Fruit fly (Drosophila melanogaster) whole organism: ENCODE data around the gene Rip11.

Experiments used
- CG8478 ChIP-seq: fragments of >200 bp; optimal IDR thresholded peaks from 2 replicates; lab custom pipeline; 2018; ENCODE audit warnings: inconsistent platforms
- Dll ChIP-seq: fragments of >200 bp; optimal IDR thresholded peaks from 2 replicates; lab custom pipeline; 2017
- EcR ChIP-seq, 2 experiments: fragments of >200 bp; optimal IDR thresholded peaks; 2 replicates each; lab custom pipeline; 2017; ENCODE audit warnings: missing biosample characterization in 2 of 2, missing genetic modification characterization in 2 of 2, missing genetic modification reagents in 2 of 2
- pan ChIP-seq: fragments of >200 bp; optimal IDR thresholded peaks from 2 replicates; lab custom pipeline; 2017
- psq ChIP-seq: fragments of >200 bp; optimal IDR thresholded peaks from 2 replicates; lab custom pipeline; 2017
- usp ChIP-seq: fragments of >200 bp; optimal IDR thresholded peaks from 2 replicates; lab custom pipeline; 2017; ENCODE audit warnings: missing biosample characterization, missing genetic modification characterization, mixed read lengths

Rip11 gene

DNA sequence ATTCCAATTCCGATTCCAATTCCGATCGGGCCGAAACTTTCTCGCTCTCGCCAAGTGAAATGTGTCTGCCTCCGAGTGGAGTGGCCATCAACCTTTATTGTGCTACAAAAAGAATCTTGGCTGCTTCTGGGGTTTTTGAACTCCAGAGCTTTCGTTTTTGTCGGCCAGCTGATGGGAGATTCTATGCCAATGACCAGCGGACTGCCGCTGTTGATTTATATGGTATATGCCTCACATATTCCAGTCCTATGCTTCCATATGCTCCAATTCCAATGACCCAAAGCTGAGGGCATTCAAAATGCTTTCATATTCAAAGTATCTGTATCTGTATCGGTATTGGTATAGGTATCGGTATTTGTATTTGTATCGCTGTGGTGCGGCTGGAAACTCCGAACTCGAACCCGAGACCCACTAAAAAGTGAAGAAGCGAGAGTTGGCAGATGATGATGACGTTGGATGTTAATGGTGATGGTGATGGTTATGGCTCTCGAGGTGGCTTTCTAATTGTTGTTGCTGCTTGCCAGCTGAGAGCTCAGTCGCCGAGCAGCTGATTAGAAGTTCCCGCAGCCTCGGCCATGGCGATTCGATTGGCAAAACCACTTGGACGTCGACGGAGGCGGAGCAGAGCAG lies 25.6 kb upstream of the Rip11 start:
- TF ChIP-seq usp (GFP tag; lab: Kevin White, UChicago) (no peak), psq (no peak), pan (lab: Kevin White, UChicago) (no peak), CG8478 (no peak), Dll (lab: Kevin White, UChicago) (no peak), EcR (GFP tag; optimal IDR thresholded peaks at IDR 0.05; lab: Kevin White, UChicago) (no peak)

DNA sequence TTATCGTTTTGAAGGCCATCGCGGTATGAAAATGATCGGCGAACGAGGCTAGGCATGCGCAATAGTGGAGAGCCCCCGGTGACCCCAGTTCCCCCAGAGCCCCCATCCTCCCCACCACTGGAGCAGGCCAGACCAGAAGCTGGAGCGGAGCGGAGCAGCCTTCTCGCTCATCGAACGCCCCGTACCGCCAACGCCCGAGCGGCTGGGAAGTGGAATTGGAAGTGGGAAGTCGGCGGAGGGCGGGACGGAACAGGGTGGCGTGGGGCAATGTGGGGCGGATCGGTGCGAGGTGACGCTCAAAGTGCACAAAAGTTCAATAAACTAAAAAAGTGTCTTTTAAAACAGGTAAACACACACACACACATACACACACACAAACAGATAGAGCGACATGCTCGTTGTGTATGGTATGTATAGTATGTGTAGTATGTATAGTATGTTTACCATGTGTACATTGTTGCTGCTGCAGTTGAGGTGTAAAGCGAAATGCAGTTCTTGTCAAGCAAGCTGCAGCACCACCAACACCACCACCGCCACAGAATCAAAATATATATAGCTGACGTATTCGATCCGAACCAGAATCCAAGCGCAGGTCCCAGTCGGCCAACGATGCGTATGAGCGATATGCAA lies 24.2 kb upstream of the Rip11 start:
- no peak for TF ChIP-seq pan (lab: Kevin White, UChicago)
- no peak for TF ChIP-seq Dll (lab: Kevin White, UChicago)
- TF ChIP-seq CG8478 = no peak
- TF ChIP-seq EcR (GFP tag; optimal IDR thresholded peaks at IDR 0.05; lab: Kevin White, UChicago) = peak in 1 of 2 experiments; percentile 24
- TF ChIP-seq psq = no peak
- no peak for TF ChIP-seq usp (GFP tag; lab: Kevin White, UChicago)

dm6 chrX:18669811-18670477 lies 22.5 kb upstream of the Rip11 start:
- TF ChIP-seq CG8478 (no peak), psq (no peak), EcR (GFP tag; optimal IDR thresholded peaks at IDR 0.05; lab: Kevin White, UChicago) (no peak), pan (lab: Kevin White, UChicago) (no peak), Dll (lab: Kevin White, UChicago) (no peak), usp (GFP tag; lab: Kevin White, UChicago) (no peak)

- TF ChIP-seq pan (lab: Kevin White, UChicago) (no peak), Dll (lab: Kevin White, UChicago) (no peak), EcR (GFP tag; optimal IDR thresholded peaks at IDR 0.05; lab: Kevin White, UChicago) (no peak), usp (GFP tag; lab: Kevin White, UChicago) (no peak), psq (no peak), CG8478 (no peak)
Observed at dm6 chrX:18668293-18668692, 20.8 kb upstream of the Rip11 start.

DNA sequence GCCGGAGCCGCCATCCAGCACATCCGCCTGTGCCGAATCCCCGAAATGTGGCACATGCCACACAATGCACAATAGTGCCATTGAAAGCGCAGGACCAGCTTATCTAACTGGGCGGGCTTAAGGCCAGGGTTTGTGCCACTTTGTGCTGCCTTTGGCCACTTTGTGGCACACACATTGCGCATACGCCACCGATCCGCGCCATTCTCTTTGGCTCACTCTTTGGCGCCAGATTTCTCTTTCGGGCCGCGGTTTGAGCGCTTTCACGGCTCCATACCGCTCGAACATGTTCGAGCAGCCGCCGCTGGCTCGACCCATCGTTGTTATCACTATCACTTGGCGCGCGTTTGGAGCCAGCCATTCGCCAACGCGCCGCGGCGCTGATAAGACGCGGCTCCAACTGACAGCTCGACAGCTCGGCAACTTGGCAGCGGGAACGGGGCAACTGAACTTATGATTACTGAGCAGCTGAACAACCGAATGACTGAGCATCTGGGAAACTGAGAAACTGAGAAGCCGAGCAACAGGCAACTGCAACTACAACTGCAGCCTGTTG lies 18.3 kb upstream of the Rip11 start:
- TF ChIP-seq Dll (lab: Kevin White, UChicago) = no peak
- TF ChIP-seq psq = no peak
- TF ChIP-seq usp (GFP tag; lab: Kevin White, UChicago) = no peak
- no peak for TF ChIP-seq CG8478
- TF ChIP-seq pan (lab: Kevin White, UChicago) = no peak
- no peak for TF ChIP-seq EcR (GFP tag; optimal IDR thresholded peaks at IDR 0.05; lab: Kevin White, UChicago)

- TF ChIP-seq pan (lab: Kevin White, UChicago) (no peak), Dll (lab: Kevin White, UChicago) (no peak), CG8478 (no peak), usp (GFP tag; lab: Kevin White, UChicago) (no peak), EcR (GFP tag; optimal IDR thresholded peaks at IDR 0.05; lab: Kevin White, UChicago) (no peak), psq (no peak)
Observed at dm6 chrX:18663362-18663761, 15.9 kb upstream of the Rip11 start.

DNA sequence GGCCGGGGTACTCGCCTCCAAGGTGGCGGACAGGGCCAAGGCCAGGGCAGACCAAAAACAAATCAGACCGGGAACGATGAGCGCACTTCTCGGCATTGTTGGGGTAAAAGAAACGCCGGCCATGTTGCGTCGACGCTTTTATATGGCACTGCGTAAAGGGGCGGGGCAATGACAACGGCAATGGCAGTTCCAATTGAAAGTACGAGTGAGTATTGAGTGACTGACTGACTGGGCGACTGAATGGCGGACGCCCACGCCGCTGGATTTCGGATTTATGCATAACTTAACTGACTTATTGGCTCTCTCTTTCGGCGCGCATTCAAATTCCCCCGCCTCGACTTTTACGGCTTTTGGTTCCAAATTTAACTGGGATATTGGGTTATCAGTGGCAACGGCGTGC lies 14.6 kb upstream of the Rip11 start, which contains the start of gene CG6696:
Gene CG6696, minus strand, starts transcription at position 101 of the 400 bp plus-strand sequence.
- no peak for TF ChIP-seq usp (GFP tag; lab: Kevin White, UChicago)
- no peak for TF ChIP-seq psq
- TF ChIP-seq CG8478 = no peak
- TF ChIP-seq Dll (lab: Kevin White, UChicago) = no peak
- no peak for TF ChIP-seq EcR (GFP tag; optimal IDR thresholded peaks at IDR 0.05; lab: Kevin White, UChicago)
- TF ChIP-seq pan (lab: Kevin White, UChicago) = no peak

DNA sequence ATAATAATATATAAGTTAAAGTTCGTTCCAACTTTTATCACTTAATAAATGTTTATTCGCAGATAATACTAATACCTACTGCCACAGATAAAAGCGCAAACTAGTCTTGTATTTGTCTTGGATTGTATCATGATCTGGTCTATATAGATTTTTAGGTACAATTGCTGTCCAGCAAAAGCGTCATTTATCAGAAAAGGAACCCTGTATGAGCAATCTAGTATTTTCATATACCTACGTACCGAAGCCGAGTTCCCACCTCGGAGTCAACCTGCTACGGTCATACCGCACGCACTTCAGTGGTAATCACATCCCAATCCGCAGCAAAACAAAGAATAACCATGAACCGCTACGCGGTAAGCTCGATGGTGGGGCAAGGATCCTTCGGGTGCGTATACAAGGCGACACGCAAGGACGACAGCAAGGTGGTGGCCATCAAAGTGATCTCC lies 10.1 kb upstream of the Rip11 start, which contains the start of gene fu:
Gene fu, plus strand, starts transcription at position 254 of the 446 bp plus-strand sequence.
- TF ChIP-seq psq (no peak), pan (lab: Kevin White, UChicago) (no peak), EcR (GFP tag; optimal IDR thresholded peaks at IDR 0.05; lab: Kevin White, UChicago) (no peak), usp (GFP tag; lab: Kevin White, UChicago) (no peak), CG8478 (no peak), Dll (lab: Kevin White, UChicago) (no peak)

DNA sequence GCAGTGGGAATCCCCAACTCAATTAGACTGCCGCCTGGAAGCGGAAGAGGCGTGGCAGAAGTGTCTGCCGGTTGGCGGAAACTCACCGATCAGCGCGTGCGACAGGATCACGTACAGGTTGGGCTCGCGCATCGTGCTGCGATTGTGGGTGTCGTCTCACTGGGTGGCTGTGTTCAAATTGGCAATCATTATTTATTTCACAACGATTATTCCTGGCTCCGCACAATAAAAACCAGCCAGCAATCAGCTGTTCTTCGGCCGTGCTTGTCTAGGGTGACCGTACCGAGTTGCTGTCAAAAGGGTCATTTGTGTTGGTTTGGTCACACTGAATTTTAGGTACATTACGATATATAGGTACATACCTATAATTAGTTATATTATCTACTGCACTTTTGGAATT lies 9.6 kb upstream of the Rip11 start, which contains the start of gene CG6659:
Gene CG6659, minus strand, starts transcription at position 275 of the 400 bp plus-strand sequence.
- no peak for TF ChIP-seq Dll (lab: Kevin White, UChicago)
- no peak for TF ChIP-seq CG8478
- no peak for TF ChIP-seq psq
- no peak for TF ChIP-seq pan (lab: Kevin White, UChicago)
- no peak for TF ChIP-seq usp (GFP tag; lab: Kevin White, UChicago)
- TF ChIP-seq EcR (GFP tag; optimal IDR thresholded peaks at IDR 0.05; lab: Kevin White, UChicago) = no peak

DNA sequence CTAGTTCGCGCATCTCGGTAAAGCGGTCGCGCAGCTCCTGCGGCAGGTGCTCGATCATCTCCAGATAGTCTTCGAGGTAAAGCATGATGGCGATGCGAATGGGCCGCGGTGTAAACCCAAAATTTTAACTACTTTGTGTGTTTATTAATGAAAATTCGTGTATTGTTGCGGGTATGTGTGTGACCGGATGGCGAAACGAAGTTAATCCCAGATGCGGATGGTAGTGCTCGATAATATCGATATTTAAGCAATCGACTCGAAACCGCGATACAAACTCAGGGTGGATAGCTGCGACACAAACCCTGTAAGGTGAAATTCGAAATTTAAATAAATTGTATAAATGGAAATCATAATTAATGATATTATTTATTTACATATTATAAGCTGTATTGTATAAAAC lies 5.4 kb upstream of the Rip11 start, which contains the start of gene Ing3:
Gene Ing3, minus strand, starts transcription at position 213 of the 400 bp plus-strand sequence.
- no peak for TF ChIP-seq usp (GFP tag; lab: Kevin White, UChicago)
- TF ChIP-seq pan (lab: Kevin White, UChicago) = no peak

DNA sequence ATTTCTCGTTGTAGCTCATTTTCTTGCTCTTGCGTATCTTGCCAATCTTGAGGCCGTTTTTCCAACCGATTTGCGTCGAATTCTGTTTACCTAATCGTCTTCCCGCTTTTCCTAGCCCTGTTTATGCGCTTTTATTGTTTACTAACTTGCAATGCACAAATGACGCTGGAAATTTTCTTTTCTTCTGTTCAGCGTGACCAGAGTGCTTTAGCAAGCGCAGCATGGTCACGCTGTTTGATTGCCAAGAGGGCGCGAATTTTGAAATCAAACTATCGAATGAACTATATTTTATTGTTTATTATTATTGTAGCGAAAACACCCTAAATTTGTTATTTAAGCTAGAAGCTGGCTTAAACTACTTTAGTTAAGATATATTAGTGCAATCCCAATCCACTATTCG lies 2.8 kb upstream of the Rip11 start, which contains the start of gene Hou:
Gene Hou, minus strand, starts transcription at position 193 of the 400 bp plus-strand sequence.
- TF ChIP-seq Dll (lab: Kevin White, UChicago) = no peak
- no peak for TF ChIP-seq pan (lab: Kevin White, UChicago)
- TF ChIP-seq usp (GFP tag; lab: Kevin White, UChicago) = no peak
- TF ChIP-seq psq = no peak
- TF ChIP-seq EcR (GFP tag; optimal IDR thresholded peaks at IDR 0.05; lab: Kevin White, UChicago) = no peak
- TF ChIP-seq CG8478 = no peak
